Fruit fly (Drosophila melanogaster) whole organism, wandering third instar larva: Measurements from ENCODE around the gene CG14174.
A peak's percentile ranks its signal among the peaks of the same experiment; 100 is the strongest.

Source experiments
- Abd-B ChIP-seq: fragments of >200 bp; optimal IDR thresholded peaks from 2 replicates; lab custom pipeline; 2017; ENCODE audit warnings: missing biosample characterization, missing genetic modification characterization
- CG32264 ChIP-seq: fragments of 200-800 bp; sonication (Bioruptor generic); optimal IDR thresholded peaks from 2 replicates; lab custom pipeline; 2016; ENCODE audit warnings: missing biosample characterization, missing genetic modification characterization
- CG9705 ChIP-seq: fragments of 200-800 bp; sonication (Bioruptor generic); optimal IDR thresholded peaks from 2 replicates; lab custom pipeline; 2018; ENCODE audit warnings: missing biosample characterization, mild to moderate bottlenecking, missing genetic modification characterization
- CrebA ChIP-seq: fragments of 200-800 bp; sonication (Bioruptor generic); optimal IDR thresholded peaks from 2 replicates; lab custom pipeline; 2016; ENCODE audit warnings: missing biosample characterization, mild to moderate bottlenecking, missing genetic modification characterization, borderline replicate concordance
- Dfd ChIP-seq: fragments of >200 bp; optimal IDR thresholded peaks from 2 replicates; lab custom pipeline; 2017; ENCODE audit warnings: missing biosample characterization, missing genetic modification characterization
- Dif ChIP-seq: fragments of 200-275, 200-300 bp; sonication (Bioruptor generic); optimal IDR thresholded peaks from 2 replicates; lab custom pipeline; 2018; ENCODE audit warnings: missing biosample characterization, missing genetic modification characterization; ENCODE audit not compliant: partially characterized antibody
- GATAd ChIP-seq: sonication (Bioruptor generic); optimal IDR thresholded peaks from 2 replicates; lab custom pipeline; 2016; ENCODE audit warnings: missing biosample characterization, missing genetic modification characterization
- HLH106 ChIP-seq: fragments of 200-800 bp; optimal IDR thresholded peaks from 3 replicates; lab custom pipeline; 2019; ENCODE audit warnings: missing biosample characterization, mild to moderate bottlenecking, missing genetic modification characterization, moderate library complexity
- Hnf4 ChIP-seq: fragments of 200-800 bp; sonication (Bioruptor generic); optimal IDR thresholded peaks from 2 replicates; lab custom pipeline; 2016; ENCODE audit warnings: missing biosample characterization, mild to moderate bottlenecking, missing genetic modification characterization
- Hr78 ChIP-seq: fragments of >200 bp; optimal IDR thresholded peaks from 2 replicates; lab custom pipeline; 2017; ENCODE audit warnings: missing biosample characterization, missing genetic modification characterization
- Hr83 ChIP-seq: fragments of 200-300 bp; sonication (Bioruptor generic); optimal IDR thresholded peaks from 2 replicates; lab custom pipeline; 2016; ENCODE audit warnings: missing biosample characterization, mild to moderate bottlenecking, missing genetic modification characterization, moderate library complexity; ENCODE audit not compliant: poor library complexity, severe bottlenecking
- Jra ChIP-seq: sonication (Bioruptor generic); optimal IDR thresholded peaks from 2 replicates; lab custom pipeline; 2016; ENCODE audit warnings: missing biosample characterization, missing genetic modification characterization
- Mio ChIP-seq: sonication (Bioruptor generic); optimal IDR thresholded peaks from 2 replicates; lab custom pipeline; 2016; ENCODE audit warnings: missing biosample characterization, missing genetic modification characterization
- Myc ChIP-seq: fragments of >200 bp; optimal IDR thresholded peaks from 2 replicates; lab custom pipeline; 2017
- N ChIP-seq: fragments of >200 bp; optimal IDR thresholded peaks from 2 replicates; lab custom pipeline; 2018; ENCODE audit warnings: missing biosample characterization, missing external identifiers, missing genetic modification characterization
- OdsH ChIP-seq: fragments of 200-800 bp; sonication (Bioruptor generic); optimal IDR thresholded peaks from 2 replicates; lab custom pipeline; 2016; ENCODE audit warnings: missing biosample characterization, mild to moderate bottlenecking, missing genetic modification characterization
- Rel ChIP-seq, 2 experiments: fragments of 200-800 bp; sonication (Bioruptor generic) in 1 of 2; optimal IDR thresholded peaks; 2 replicates in 1 of 2; 3 replicates in 1 of 2; lab custom pipeline; 2016 to 2019; ENCODE audit warnings: mild to moderate bottlenecking in 2 of 2, missing biosample characterization in 2 of 2, missing genetic modification characterization in 2 of 2, moderate library complexity in 1 of 2
- Sp1 ChIP-seq: fragments of 200-800 bp; sonication (Bioruptor generic); optimal IDR thresholded peaks from 3 replicates; lab custom pipeline; 2019; ENCODE audit warnings: missing biosample characterization, mild to moderate bottlenecking, missing genetic modification characterization, moderate library complexity
- Vsx2 ChIP-seq: fragments of 200-300, 225-300 bp; sonication (Bioruptor generic); optimal IDR thresholded peaks from 2 replicates; lab custom pipeline; 2018; ENCODE audit warnings: missing biosample characterization, missing genetic modification characterization; ENCODE audit not compliant: partially characterized antibody
- br ChIP-seq: fragments of 200-800 bp; sonication (Bioruptor generic); optimal IDR thresholded peaks from 2 replicates; lab custom pipeline; 2016; ENCODE audit warnings: missing biosample characterization, missing genetic modification characterization
- brk ChIP-seq: fragments of 200-800 bp; sonication (Bioruptor generic); optimal IDR thresholded peaks from 2 replicates; lab custom pipeline; 2016; ENCODE audit warnings: missing biosample characterization, mild to moderate bottlenecking, missing genetic modification characterization
- dl ChIP-seq, 2 experiments: fragments of 175-275, 200-275 bp in 1 of 2; fragments of 200-275 bp in 1 of 2; sonication (Bioruptor generic); optimal IDR thresholded peaks; lab custom pipeline; 2018; ENCODE audit warnings: mild to moderate bottlenecking in 2 of 2, missing biosample characterization in 2 of 2, missing genetic modification characterization in 2 of 2, moderate library complexity in 2 of 2; ENCODE audit not compliant: partially characterized antibody in 2 of 2, insufficient read depth in 1 of 2
- dmrt93B ChIP-seq: fragments of 200-800 bp; sonication (Bioruptor generic); optimal IDR thresholded peaks from 2 replicates; lab custom pipeline; 2018; ENCODE audit warnings: missing biosample characterization, mild to moderate bottlenecking, missing genetic modification characterization
- dsf ChIP-seq: sonication (Bioruptor generic); optimal IDR thresholded peaks from 2 replicates; lab custom pipeline; 2016; ENCODE audit warnings: missing biosample characterization, missing genetic modification characterization, borderline replicate concordance
- ey ChIP-seq: fragments of 200-800 bp; sonication (Bioruptor generic); optimal IDR thresholded peaks from 2 replicates; lab custom pipeline; 2016; ENCODE audit warnings: missing biosample characterization, missing genetic modification characterization
- foxo ChIP-seq, 2 experiments: fragments of 200-800 bp; sonication (Bioruptor generic); optimal IDR thresholded peaks; 2 replicates in 1 of 2; 3 replicates in 1 of 2; lab custom pipeline; 2016 to 2017; ENCODE audit warnings: missing biosample characterization in 2 of 2, missing genetic modification characterization in 2 of 2
- fru ChIP-seq: fragments of 200-800 bp; sonication (Bioruptor generic); optimal IDR thresholded peaks from 3 replicates; lab custom pipeline; 2016; ENCODE audit warnings: missing biosample characterization, mild to moderate bottlenecking, missing genetic modification characterization
- h ChIP-seq: fragments of 200-800 bp; sonication (Bioruptor generic); optimal IDR thresholded peaks from 3 replicates; lab custom pipeline; 2016; ENCODE audit warnings: missing biosample characterization, mild to moderate bottlenecking, missing genetic modification characterization
- jim ChIP-seq: fragments of 175-275, 200-325 bp; sonication (Bioruptor generic); optimal IDR thresholded peaks from 2 replicates; lab custom pipeline; 2016; ENCODE audit warnings: missing biosample characterization, mild to moderate bottlenecking, missing genetic modification characterization
- lola ChIP-seq: fragments of >200 bp; optimal IDR thresholded peaks from 2 replicates; lab custom pipeline; 2017; ENCODE audit warnings: missing biosample characterization, missing genetic modification characterization
- pan ChIP-seq: fragments of >200 bp; optimal IDR thresholded peaks from 2 replicates; lab custom pipeline; 2017
- psq ChIP-seq: fragments of 200-800 bp; sonication (Bioruptor generic); optimal IDR thresholded peaks from 3 replicates; lab custom pipeline; 2017; ENCODE audit warnings: missing biosample characterization, mild to moderate bottlenecking, missing genetic modification characterization, moderate library complexity
- rgr ChIP-seq: fragments of 200-800 bp; sonication (Bioruptor generic); optimal IDR thresholded peaks from 3 replicates; lab custom pipeline; 2016; ENCODE audit warnings: missing biosample characterization, mild to moderate bottlenecking, missing genetic modification characterization
- sage ChIP-seq: fragments of 200-800 bp; sonication (Bioruptor generic); optimal IDR thresholded peaks from 2 replicates; lab custom pipeline; 2016; ENCODE audit warnings: missing biosample characterization, mild to moderate bottlenecking, missing genetic modification characterization
- sv ChIP-seq: fragments of 200-800 bp; sonication (Bioruptor generic); optimal IDR thresholded peaks from 3 replicates; lab custom pipeline; 2016; ENCODE audit warnings: missing biosample characterization, missing genetic modification characterization
- tai ChIP-seq: sonication (Bioruptor generic); optimal IDR thresholded peaks from 2 replicates; lab custom pipeline; 2016; ENCODE audit warnings: missing biosample characterization, missing genetic modification characterization
- usp ChIP-seq: fragments of >200 bp; optimal IDR thresholded peaks from 2 replicates; lab custom pipeline; 2017; ENCODE audit warnings: missing biosample characterization, missing genetic modification characterization
- woc ChIP-seq: sonication (Bioruptor generic); optimal IDR thresholded peaks from 2 replicates; lab custom pipeline; 2016; ENCODE audit warnings: missing biosample characterization, mild to moderate bottlenecking, missing genetic modification characterization

The CG14174 gene

DNA sequence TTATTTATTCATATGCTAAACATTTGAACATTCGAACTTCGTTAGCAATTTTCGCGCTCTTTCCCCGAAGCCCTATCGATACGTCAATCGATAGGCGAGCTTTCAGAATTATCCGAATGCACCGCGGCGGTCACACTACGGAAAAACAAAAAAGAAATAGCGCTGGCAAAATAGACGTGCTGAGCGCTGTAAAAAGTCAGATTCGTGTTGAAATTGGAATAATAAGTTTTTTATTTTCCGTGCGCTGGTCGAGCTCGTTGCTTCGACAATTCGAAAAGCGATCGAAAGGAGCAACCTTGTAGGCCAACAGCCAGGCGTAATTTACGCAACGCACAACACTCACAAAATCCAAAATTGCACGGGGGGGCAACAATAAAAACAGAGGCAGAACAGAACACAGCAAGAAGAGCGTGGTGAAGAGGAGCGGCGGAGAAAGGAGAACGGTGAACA is 20.9 kb upstream of the CG14174 start, which contains the start of gene Ubc4:
Gene Ubc4, plus strand, starts transcription at position 144 of the 450 bp plus-strand sequence.
- TF ChIP-seq sage (GFP tag; lab: Kevin White, UChicago) (no peak), Rel (GFP tag; optimal IDR thresholded peaks at IDR 0.05; lab: Kevin White, UChicago) (no peak), Rel (tag; optimal IDR thresholded peaks at IDR 0.05; lab: Kevin White, UChicago) (peak; percentile 33), brk (GFP tag; lab: Kevin White, UChicago) (no peak), dmrt93B (no peak), Jra (GFP tag; lab: Kevin White, UChicago) (no peak), CG9705 (GFP tag; lab: Kevin White, UChicago) (no peak), Myc (lab: Kevin White, UChicago) (no peak), CrebA (GFP tag; lab: Kevin White, UChicago) (no peak), OdsH (GFP tag; lab: Kevin White, UChicago) (peak; percentile 14), lola (no peak), jim (GFP tag; lab: Kevin White, UChicago) (no peak), usp (GFP tag; lab: Kevin White, UChicago) (no peak), Dif (GFP tag; lab: Kevin White, UChicago) (no peak), Hr78 (GFP tag; lab: Kevin White, UChicago) (no peak), h (peak; percentile 47), psq (peak; percentile 87), Mio (GFP tag; lab: Kevin White, UChicago) (no peak), Hnf4 (GFP tag; lab: Kevin White, UChicago) (no peak), rgr (GFP tag; lab: Kevin White, UChicago) (peak; percentile 64), pan (lab: Kevin White, UChicago) (no peak), GATAd (GFP tag; lab: Kevin White, UChicago) (no peak), Dfd (GFP tag; lab: Kevin White, UChicago) (no peak), ey (peak; percentile 13), dl (GFP tag; optimal IDR thresholded peaks at IDR 0.05; lab: Kevin White, UChicago; ENCODE audit: insufficient read depth in 1 of 2, partially characterized antibody in 2 of 2) (no peak), foxo (GFP tag; optimal IDR thresholded peaks at IDR 0.05; lab: Kevin White, UChicago) (no peak), dsf (GFP tag; lab: Kevin White, UChicago) (no peak), HLH106 (tag; lab: Kevin White, UChicago) (peak; percentile 30), sv (no peak), tai (GFP tag; lab: Kevin White, UChicago) (no peak), br (GFP tag; lab: Kevin White, UChicago) (peak; percentile 22), Vsx2 (GFP tag; lab: Kevin White, UChicago) (no peak), woc (GFP tag; lab: Kevin White, UChicago) (no peak), N (GFP tag; lab: Kevin White, UChicago) (no peak), CG32264 (no peak), Sp1 (GFP tag; lab: Kevin White, UChicago) (peak; percentile 45), Abd-B (GFP tag; lab: Kevin White, UChicago) (no peak), fru (peak; percentile 30), Hr83 (peak; percentile 7)

DNA sequence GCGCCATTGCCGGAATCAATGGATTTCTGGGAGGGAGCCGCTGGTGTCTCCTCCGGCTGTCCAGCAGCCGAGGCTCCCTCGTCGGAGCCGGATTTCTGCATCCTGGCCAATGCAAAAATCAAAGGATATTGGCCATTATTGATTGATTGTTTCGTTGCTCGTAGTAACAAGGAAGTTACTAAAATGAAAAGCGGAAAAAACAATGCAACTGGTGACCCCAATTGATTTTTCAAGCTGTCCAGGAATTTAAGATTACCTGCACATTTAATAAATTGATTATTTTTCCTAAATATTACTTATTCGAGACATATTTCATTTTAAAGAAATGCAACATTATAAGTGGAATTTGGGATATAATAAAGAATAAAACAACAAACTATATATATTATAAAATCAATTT is 15.6 kb upstream of the CG14174 start, which contains the start of gene CG6761:
Gene CG6761, minus strand, starts transcription at position 101 of the 400 bp plus-strand sequence.
- TF ChIP-seq dmrt93B, result no peak
- TF ChIP-seq Vsx2 (GFP tag; lab: Kevin White, UChicago), result no peak
- TF ChIP-seq Hr83, result no peak
- TF ChIP-seq Jra (GFP tag; lab: Kevin White, UChicago), result no peak
- TF ChIP-seq Rel (GFP tag; optimal IDR thresholded peaks at IDR 0.05; lab: Kevin White, UChicago), result no peak
- no peak for TF ChIP-seq Rel (tag; optimal IDR thresholded peaks at IDR 0.05; lab: Kevin White, UChicago)
- TF ChIP-seq h, result no peak
- TF ChIP-seq tai (GFP tag; lab: Kevin White, UChicago), result no peak
- TF ChIP-seq Abd-B (GFP tag; lab: Kevin White, UChicago), result no peak
- TF ChIP-seq Myc (lab: Kevin White, UChicago), result no peak
- TF ChIP-seq lola, result no peak
- TF ChIP-seq fru, result no peak
- TF ChIP-seq psq, result no peak
- TF ChIP-seq ey, result no peak
- TF ChIP-seq GATAd (GFP tag; lab: Kevin White, UChicago), result no peak
